Worm (Caenorhabditis elegans) whole organism, mixed stage, embryonic: ENCODE data around the gene C38C3.6.

Experiments used
- elt-3 ChIP-seq: fragments of 150-350 bp; optimal IDR thresholded peaks from 2 replicates; lab custom pipeline; 2014; ENCODE audit warnings: missing biosample characterization, missing genetic modification characterization
- mep-1 ChIP-seq: fragments of 150-350 bp; optimal IDR thresholded peaks from 2 replicates; lab custom pipeline; 2017; ENCODE audit warnings: missing biosample characterization, missing genetic modification reagents, missing genetic modification characterization, inconsistent platforms
- pha-4 ChIP-seq: fragments of 150-350 bp; optimal IDR thresholded peaks from 2 replicates; lab custom pipeline; 2018; ENCODE audit warnings: missing biosample characterization, missing genetic modification reagents, missing genetic modification characterization
- sptf-1 ChIP-seq: sonication (generic microtip); optimal IDR thresholded peaks from 2 replicates; lab custom pipeline; 2017; ENCODE audit warnings: mild to moderate bottlenecking, missing genetic modification characterization, moderate library complexity, missing compliant biosample characterization
- unc-62 ChIP-seq: fragments of 150-350 bp; optimal IDR thresholded peaks from 2 replicates; lab custom pipeline; 2014; ENCODE audit warnings: missing biosample characterization, missing genetic modification reagents, missing genetic modification characterization

- TF ChIP-seq mep-1 (no peak), pha-4 (tag; lab: Kevin White, UChicago) (no peak), unc-62 (no peak), elt-3 (no peak), sptf-1 (tag; lab: Kevin White, UChicago) (no peak)
Measured at ce11 chrV:1476841-1477240, 14.6 kb downstream of the C38C3.6 start.
